Worm (Caenorhabditis elegans): Measurements from ENCODE around the gene Y105C5B.15.

The Y105C5B.15 gene

DNA sequence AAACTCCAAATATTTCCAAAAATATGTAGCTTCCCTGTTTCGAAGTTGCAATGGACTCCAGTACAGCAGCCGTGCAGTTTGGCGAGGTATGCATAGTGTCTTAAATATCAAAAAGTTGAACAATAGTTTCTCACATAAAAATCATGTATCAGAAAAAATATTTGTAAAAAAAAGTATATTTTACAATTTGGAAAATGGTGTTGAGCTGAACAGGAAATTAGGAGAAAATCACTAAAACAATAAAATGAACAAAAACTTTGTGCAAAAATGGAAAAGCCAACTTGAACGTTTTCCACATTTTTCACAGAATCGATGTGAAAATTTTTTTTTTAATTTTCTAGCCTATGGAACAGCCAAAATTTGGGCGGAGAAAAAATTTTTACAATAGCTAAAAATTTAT, 25.0 kb upstream of the Y105C5B.15 start, which contains the start of gene Y105C5B.8:
Gene Y105C5B.8 (minus strand): TSS at position 101 of the 400 bp plus-strand sequence.
- TF ChIP-seq ceh-34 (tag; optimal IDR thresholded peaks at IDR 0.05) (no peak), elt-4 (tag; optimal IDR thresholded peaks at IDR 0.05) (no peak), hlh-15 (tag; optimal IDR thresholded peaks at IDR 0.05) (no peak), syd-9 (tag; optimal IDR thresholded peaks at IDR 0.05) (no peak), C08G9.2 (tag; optimal IDR thresholded peaks at IDR 0.05) (no peak), ceh-48 (tag; optimal IDR thresholded peaks at IDR 0.05) (no peak), lin-11 (tag; optimal IDR thresholded peaks at IDR 0.05) (no peak), ceh-24 (tag; optimal IDR thresholded peaks at IDR 0.05) (no peak), elt-2 (tag; optimal IDR thresholded peaks at IDR 0.05) (no peak), K09A11.1 (tag; optimal IDR thresholded peaks at IDR 0.05; ENCODE audit: insufficient read depth) (no peak)

DNA sequence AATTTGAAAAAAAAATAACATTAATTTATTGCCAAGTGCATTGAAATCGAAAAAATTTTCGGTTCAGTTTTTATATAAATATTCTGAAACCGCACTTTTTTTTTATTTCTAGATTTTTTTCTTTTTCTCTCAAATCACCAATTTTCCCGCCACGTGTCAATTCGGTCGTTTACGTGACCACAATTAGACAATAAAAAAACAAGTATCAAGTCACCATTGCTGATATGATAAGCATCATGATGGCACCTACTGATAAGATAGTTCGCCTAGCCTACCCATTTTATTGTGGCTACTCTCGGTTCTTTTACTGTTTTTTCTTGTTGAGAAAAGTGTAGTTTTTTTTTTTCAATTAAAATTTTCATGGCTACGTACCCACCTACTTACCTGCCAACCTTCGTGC, 21.9 kb upstream of the Y105C5B.15 start:
- TF ChIP-seq pha-2 (tag; optimal IDR thresholded peaks at IDR 0.05) (no peak), pax-1 (tag; optimal IDR thresholded peaks at IDR 0.05) (no peak), elt-2 (tag; optimal IDR thresholded peaks at IDR 0.05) (peak; percentile 93)

- TF ChIP-seq zip-5 (tag; optimal IDR thresholded peaks at IDR 0.05) (no peak), unc-55 (GFP tag; optimal IDR thresholded peaks at IDR 0.05) (no peak), ceh-18 (tag; optimal IDR thresholded peaks at IDR 0.05) (no peak), ceh-2 (tag; optimal IDR thresholded peaks at IDR 0.05) (no peak), K02D7.2 (tag; optimal IDR thresholded peaks at IDR 0.05) (no peak), pag-3 (tag; optimal IDR thresholded peaks at IDR 0.05; ENCODE audit: borderline replicate concordance) (no peak)
These were observed 21.5 kb upstream of the Y105C5B.15 start, which contains the start of gene Y105C5B.9 for ce11 chrIV:15930281-15930680. TSS of gene Y105C5B.9 (plus strand) at chrIV:15930581.

DNA sequence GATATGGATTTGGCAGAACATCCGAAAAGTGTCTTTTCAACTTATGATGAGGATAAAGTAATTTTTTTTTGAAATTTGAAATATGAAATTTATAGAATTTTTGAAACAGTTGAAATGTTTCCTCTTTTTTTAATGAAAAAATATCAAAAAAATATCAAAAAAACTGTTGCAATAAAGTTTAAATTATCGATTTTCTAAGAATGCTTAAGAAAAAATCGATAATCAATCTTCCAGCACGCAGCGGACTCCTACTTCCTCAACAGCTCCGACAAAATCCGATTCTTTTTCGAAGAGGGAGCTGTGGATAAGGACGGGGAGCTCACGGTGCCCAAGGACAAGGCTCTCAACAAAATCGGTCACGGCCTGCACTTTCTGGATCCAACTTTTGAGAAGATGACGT, 21.0 kb upstream of the Y105C5B.15 start:
- TF ChIP-seq ceh-24 (tag; optimal IDR thresholded peaks at IDR 0.05), result no peak
- no peak for TF ChIP-seq mec-3 (tag; optimal IDR thresholded peaks at IDR 0.05; ENCODE audit: borderline replicate concordance)
- TF ChIP-seq eyg-1 (tag; optimal IDR thresholded peaks at IDR 0.05), result no peak
- TF ChIP-seq odd-2 (tag; optimal IDR thresholded peaks at IDR 0.05), result no peak
- TF ChIP-seq hlh-30 (tag; optimal IDR thresholded peaks at IDR 0.05; ENCODE audit: insufficient read depth), result no peak
- TF ChIP-seq che-1 (tag; optimal IDR thresholded peaks at IDR 0.05), result no peak
- no peak for TF ChIP-seq dmd-4 (tag; optimal IDR thresholded peaks at IDR 0.05; ENCODE audit: borderline replicate concordance)
- TF ChIP-seq ceh-2 (tag; optimal IDR thresholded peaks at IDR 0.05), result no peak
- no peak for TF ChIP-seq gmeb-2 (tag; optimal IDR thresholded peaks at IDR 0.05)
- TF ChIP-seq lin-11 (tag; optimal IDR thresholded peaks at IDR 0.05), result no peak
- TF ChIP-seq pha-2 (tag; optimal IDR thresholded peaks at IDR 0.05), result no peak
- no peak for TF ChIP-seq hlh-8 (tag; optimal IDR thresholded peaks at IDR 0.05)
- TF ChIP-seq ceh-31 (tag; optimal IDR thresholded peaks at IDR 0.05), result no peak
- TF ChIP-seq C08G9.2 (tag; optimal IDR thresholded peaks at IDR 0.05), result no peak
- no peak for TF ChIP-seq ets-4 (tag; optimal IDR thresholded peaks at IDR 0.05)
- TF ChIP-seq lim-6 (tag; optimal IDR thresholded peaks at IDR 0.05), result no peak

DNA sequence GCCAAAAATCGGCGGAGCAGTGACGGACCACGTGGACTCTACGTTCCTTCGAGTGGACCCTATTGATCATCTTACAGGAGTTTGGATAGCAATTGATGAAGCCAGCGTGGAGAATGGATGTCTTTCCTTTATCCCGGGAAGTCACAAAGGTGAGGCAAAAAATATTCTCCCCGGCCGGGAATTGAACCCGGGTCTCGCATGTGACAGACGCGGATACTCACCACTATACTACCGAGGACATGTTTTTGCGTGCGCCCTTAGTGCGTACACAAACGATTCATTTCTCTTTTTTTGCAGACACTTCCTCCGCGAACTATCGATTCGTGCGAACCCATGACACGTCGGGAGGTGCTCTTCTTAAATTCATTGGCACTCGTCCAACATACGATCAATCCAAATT, 20.6 kb upstream of the Y105C5B.15 start:
- TF ChIP-seq hlh-30 (tag; optimal IDR thresholded peaks at IDR 0.05; ENCODE audit: insufficient read depth), result peak; percentile 64
- TF ChIP-seq che-1 (tag; optimal IDR thresholded peaks at IDR 0.05), result peak; percentile 24
- TF ChIP-seq dve-1 (tag; optimal IDR thresholded peaks at IDR 0.05), result no peak

DNA sequence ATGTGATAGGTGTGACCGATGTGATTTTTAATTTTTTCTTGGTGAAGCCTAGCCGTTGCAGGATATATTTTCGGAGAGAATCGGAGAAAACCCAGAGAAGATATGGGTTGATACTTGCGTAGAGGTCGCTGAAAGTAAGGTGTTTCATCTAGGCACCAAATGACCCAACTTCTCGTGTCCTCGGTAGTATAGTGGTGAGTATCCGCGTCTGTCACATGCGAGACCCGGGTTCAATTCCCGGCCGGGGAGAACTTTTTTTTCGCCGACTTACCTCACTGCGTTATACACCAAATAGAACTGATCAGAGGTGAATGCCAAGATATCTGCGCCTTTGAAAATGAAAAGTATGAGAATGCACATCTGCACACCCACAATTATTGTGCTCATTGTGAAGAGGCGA, 19.9 kb upstream of the Y105C5B.15 start:
- no peak for TF ChIP-seq ceh-18 (tag; optimal IDR thresholded peaks at IDR 0.05)
- peak; percentile 16 for TF ChIP-seq ceh-6 (GFP tag; optimal IDR thresholded peaks at IDR 0.05)
- TF ChIP-seq syd-9 (tag; optimal IDR thresholded peaks at IDR 0.05), result peak; percentile 11
- TF ChIP-seq ceh-34 (tag; optimal IDR thresholded peaks at IDR 0.05), result peak; percentile 23
- no peak for TF ChIP-seq nhr-232 (tag; optimal IDR thresholded peaks at IDR 0.05)
- TF ChIP-seq ceh-14 (tag; optimal IDR thresholded peaks at IDR 0.05), result no peak
- no peak for TF ChIP-seq F13H6.1 (tag; optimal IDR thresholded peaks at IDR 0.05)
- TF ChIP-seq che-1 (tag; optimal IDR thresholded peaks at IDR 0.05), result peak; percentile 11
- TF ChIP-seq ceh-31 (tag; optimal IDR thresholded peaks at IDR 0.05), result no peak
- peak; percentile 32 for TF ChIP-seq hlh-13 (GFP tag; optimal IDR thresholded peaks at IDR 0.05)
- TF ChIP-seq K09A11.1 (tag; optimal IDR thresholded peaks at IDR 0.05; ENCODE audit: insufficient read depth), result peak; percentile 8
- no peak for TF ChIP-seq hlh-8 (tag; optimal IDR thresholded peaks at IDR 0.05)
- TF ChIP-seq ceh-19 (GFP tag; optimal IDR thresholded peaks at IDR 0.05), result no peak
- peak; percentile 51 for TF ChIP-seq elt-2 (tag; optimal IDR thresholded peaks at IDR 0.05)
- no peak for TF ChIP-seq ceh-30 (tag; optimal IDR thresholded peaks at IDR 0.05)
- TF ChIP-seq hlh-30 (tag; optimal IDR thresholded peaks at IDR 0.05; ENCODE audit: insufficient read depth), result peak; percentile 58
- peak; percentile 7 for TF ChIP-seq pat-9 (tag; optimal IDR thresholded peaks at IDR 0.05)

Measured in whole organism, late embryonic.